Fruit fly (Drosophila melanogaster) whole organism, embryonic: Measurements from ENCODE around the gene et.

ENCODE experiments used
- Awh ChIP-seq: fragments of 200-800 bp; sonication (Bioruptor generic); IDR thresholded peaks from 2 replicates; pipeline ENCODE4, ENCODE4 v1.3.6; 2022; ENCODE audit warnings: missing biosample characterization, missing genetic modification characterization
- BtbVII ChIP-seq: fragments of 200-800 bp; sonication (Bioruptor generic); optimal IDR thresholded peaks from 3 replicates; lab custom pipeline; 2017; ENCODE audit warnings: missing biosample characterization, mild to moderate bottlenecking, missing genetic modification characterization
- CG10321 ChIP-seq: fragments of 200-800 bp; sonication (Bioruptor generic); IDR thresholded peaks from 2 replicates; pipeline ENCODE4 v1.3.6; 2022; ENCODE audit warnings: missing biosample characterization, missing genetic modification characterization
- CG10959 ChIP-seq: fragments of 200-800 bp; sonication (Bioruptor generic); IDR thresholded peaks from 2 replicates; pipeline ENCODE4 v1.3.6; 2022; ENCODE audit warnings: missing biosample characterization, missing genetic modification characterization
- CG11696 ChIP-seq: fragments of 200-800 bp; sonication (Bioruptor generic); IDR thresholded peaks from 2 replicates; pipeline ENCODE4 v1.3.6; 2022; ENCODE audit warnings: missing biosample characterization, missing genetic modification characterization
- CG12071 ChIP-seq: fragments of 200-800 bp; sonication (Bioruptor generic); optimal IDR thresholded peaks from 3 replicates; lab custom pipeline; 2018; ENCODE audit warnings: missing biosample characterization, mild to moderate bottlenecking, missing genetic modification characterization
- CG13287 ChIP-seq: fragments of 200-800 bp; sonication (Bioruptor generic); IDR thresholded peaks from 2 replicates; pipeline ENCODE4 v1.3.6; 2022; ENCODE audit warnings: missing biosample characterization, missing genetic modification characterization; ENCODE audit not compliant: partially characterized antibody
- CG15011 ChIP-seq: fragments of 200-800 bp; sonication (Bioruptor generic); optimal IDR thresholded peaks from 3 replicates; lab custom pipeline; 2018; ENCODE audit warnings: missing biosample characterization, mild to moderate bottlenecking, missing genetic modification characterization
- CG15269 ChIP-seq: fragments of 200-800 bp; sonication (Bioruptor generic); optimal IDR thresholded peaks from 2 replicates; lab custom pipeline; 2018; ENCODE audit warnings: missing biosample characterization, mild to moderate bottlenecking, missing genetic modification characterization, moderate library complexity
- CG15514 ChIP-seq: fragments of 200-800 bp; sonication (Bioruptor generic); optimal IDR thresholded peaks from 3 replicates; lab custom pipeline; 2017; ENCODE audit warnings: missing biosample characterization, missing genetic modification characterization, mild to moderate bottlenecking, moderate library complexity, missing genetic modification reagents
- CG15601 ChIP-seq: fragments of 200-800 bp; sonication (Bioruptor generic); optimal IDR thresholded peaks from 3 replicates; lab custom pipeline; 2019; ENCODE audit warnings: missing biosample characterization, mild to moderate bottlenecking, missing genetic modification characterization, moderate library complexity
- CG34376 ChIP-seq: fragments of 200-800 bp; sonication (Bioruptor generic); optimal IDR thresholded peaks from 2 replicates; lab custom pipeline; 2018; ENCODE audit warnings: missing biosample characterization, mild to moderate bottlenecking, missing genetic modification characterization
- CG5180 ChIP-seq: fragments of 200-800 bp; sonication (Bioruptor generic); optimal IDR thresholded peaks from 3 replicates; lab custom pipeline; 2017; ENCODE audit warnings: missing biosample characterization, missing genetic modification characterization, mild to moderate bottlenecking, moderate library complexity, missing genetic modification reagents
- CG6683 ChIP-seq: fragments of 200-800 bp; sonication (Bioruptor generic); optimal IDR thresholded peaks from 2 replicates; lab custom pipeline; 2017; ENCODE audit warnings: missing biosample characterization, mild to moderate bottlenecking, missing genetic modification characterization, missing genetic modification reagents
- CG7745 ChIP-seq: fragments of 200-800 bp; sonication (Bioruptor generic); optimal IDR thresholded peaks from 2 replicates; lab custom pipeline; 2018; ENCODE audit warnings: missing biosample characterization, mild to moderate bottlenecking, missing genetic modification characterization, moderate library complexity
- Dbx ChIP-seq: fragments of 200-800 bp; sonication (Bioruptor generic); IDR thresholded peaks from 3 replicates; pipeline ENCODE4 v1.3.6; 2022; ENCODE audit warnings: missing biosample characterization, missing genetic modification characterization
- Dp ChIP-seq: fragments of 200-800 bp; sonication (Bioruptor generic); optimal IDR thresholded peaks from 2 replicates; lab custom pipeline; 2018; ENCODE audit warnings: missing biosample characterization, mild to moderate bottlenecking, missing genetic modification characterization, moderate library complexity
- Fer2 ChIP-seq: fragments of 200-800 bp; sonication (Bioruptor generic); optimal IDR thresholded peaks from 2 replicates; lab custom pipeline; 2018; ENCODE audit warnings: missing biosample characterization, mild to moderate bottlenecking, missing genetic modification characterization, moderate library complexity
- H2.0 ChIP-seq: fragments of 200-800 bp; sonication (Bioruptor generic); IDR thresholded peaks from 2 replicates; pipeline ENCODE4 v1.3.6; 2022; ENCODE audit warnings: missing biosample characterization, missing genetic modification characterization
- HLHmδ ChIP-seq: fragments of 200-800 bp; sonication (Bioruptor generic); optimal IDR thresholded peaks from 2 replicates; lab custom pipeline; 2018; ENCODE audit warnings: missing biosample characterization, mild to moderate bottlenecking, missing genetic modification characterization, moderate library complexity
- Hr3 ChIP-seq: fragments of 200-800 bp; sonication (Bioruptor generic); optimal IDR thresholded peaks from 3 replicates; lab custom pipeline; 2016; ENCODE audit warnings: missing biosample characterization, missing genetic modification characterization
- Hr51 ChIP-seq, 2 experiments: fragments of 200-800 bp; sonication (Bioruptor generic); optimal IDR thresholded peaks; 2 replicates in 1 of 2; 3 replicates in 1 of 2; lab custom pipeline; 2016 to 2018; ENCODE audit warnings: missing biosample characterization in 2 of 2, missing genetic modification characterization in 2 of 2, mild to moderate bottlenecking in 1 of 2, moderate library complexity in 1 of 2
- Mes4 ChIP-seq: fragments of 200-800 bp; sonication (Bioruptor generic); optimal IDR thresholded peaks from 2 replicates; lab custom pipeline; 2016; ENCODE audit warnings: missing biosample characterization, missing genetic modification characterization
- Mrtf ChIP-seq: fragments of 200-800 bp; sonication (Bioruptor generic); IDR thresholded peaks from 3 replicates; pipeline ENCODE4 v1.3.6; 2022; ENCODE audit warnings: missing biosample characterization, missing genetic modification characterization
- Nf-YB ChIP-seq: fragments of 200-800 bp; sonication (Bioruptor generic); optimal IDR thresholded peaks from 3 replicates; lab custom pipeline; 2019; ENCODE audit warnings: missing biosample characterization, mild to moderate bottlenecking, missing genetic modification characterization, moderate library complexity
- Ravus ChIP-seq: fragments of 200-800 bp; sonication (Bioruptor generic); IDR thresholded peaks from 2 replicates; pipeline ENCODE4 v1.3.6; 2022; ENCODE audit warnings: missing biosample characterization, missing genetic modification characterization
- Rfx ChIP-seq: fragments of 200-800 bp; sonication (Bioruptor generic); IDR thresholded peaks from 2 replicates; pipeline ENCODE4 v1.3.6; 2022; ENCODE audit warnings: missing biosample characterization, missing genetic modification characterization
- Side ChIP-seq: fragments of 200-800 bp; sonication (Bioruptor generic); optimal IDR thresholded peaks from 2 replicates; lab custom pipeline; 2016; ENCODE audit warnings: missing biosample characterization, missing genetic modification characterization
- Taf1 ChIP-seq: fragments of 200-800 bp; sonication (Bioruptor generic); IDR thresholded peaks from 2 replicates; pipeline ENCODE4 v1.3.6; 2022; ENCODE audit warnings: missing biosample characterization, missing genetic modification characterization
- Trl ChIP-seq, 3 experiments: fragments of >200 bp in 2 of 3; fragments of 200-800 bp in 1 of 3; sonication (Bioruptor generic) in 1 of 3; optimal IDR thresholded peaks; 2 replicates in 1 of 3; 3 replicates in 2 of 3; lab custom pipeline; 2016 to 2017; ENCODE audit warnings: missing biosample characterization in 1 of 3, missing genetic modification characterization in 1 of 3
- Xrp1 ChIP-seq: fragments of 200-800 bp; sonication (Bioruptor generic); IDR thresholded peaks from 2 replicates; pipeline ENCODE4 v1.3.6; 2022; ENCODE audit warnings: missing biosample characterization, missing genetic modification characterization
- bowl ChIP-seq: fragments of 200-800 bp; sonication (Bioruptor generic); IDR thresholded peaks from 2 replicates; pipeline ENCODE4 v1.3.6; 2022; ENCODE audit warnings: missing biosample characterization, missing genetic modification characterization
- br ChIP-seq: fragments of >200 bp; optimal IDR thresholded peaks from 2 replicates; lab custom pipeline; 2017
- cad ChIP-seq: fragments of >200 bp; optimal IDR thresholded peaks from 2 replicates; lab custom pipeline; 2017; ENCODE audit warnings: missing biosample characterization, missing genetic modification characterization
- chn ChIP-seq: fragments of 200-800 bp; sonication (Bioruptor generic); optimal IDR thresholded peaks from 2 replicates; lab custom pipeline; 2016; ENCODE audit warnings: missing biosample characterization, missing genetic modification characterization
- crc ChIP-seq: fragments of 200-800 bp; sonication (Bioruptor generic); optimal IDR thresholded peaks from 2 replicates; lab custom pipeline; 2016; ENCODE audit warnings: missing biosample characterization, missing genetic modification characterization
- dan ChIP-seq: fragments of 200-800 bp; sonication (Bioruptor generic); IDR thresholded peaks from 2 replicates; pipeline ENCODE4 v1.3.6; 2022; ENCODE audit warnings: missing biosample characterization, missing genetic modification characterization
- emc ChIP-seq: fragments of 200-800 bp; sonication (Bioruptor generic); optimal IDR thresholded peaks from 2 replicates; lab custom pipeline; 2016; ENCODE audit warnings: missing biosample characterization, missing genetic modification characterization
- fd96Cb ChIP-seq: fragments of 200-800 bp; sonication (Bioruptor generic); optimal IDR thresholded peaks from 2 replicates; lab custom pipeline; 2018; ENCODE audit warnings: missing biosample characterization, mild to moderate bottlenecking, missing genetic modification characterization, moderate library complexity
- gcm ChIP-seq: fragments of 200-800 bp; sonication (Bioruptor generic); optimal IDR thresholded peaks from 2 replicates; lab custom pipeline; 2019; ENCODE audit warnings: missing biosample characterization, mild to moderate bottlenecking, missing genetic modification characterization, moderate library complexity
- pfk ChIP-seq: fragments of 200-800 bp; sonication (Bioruptor generic); optimal IDR thresholded peaks from 2 replicates; lab custom pipeline; 2018; ENCODE audit warnings: missing biosample characterization, mild to moderate bottlenecking, missing genetic modification characterization, moderate library complexity
- phol ChIP-seq: fragments of 200-800 bp; sonication (Bioruptor generic); optimal IDR thresholded peaks from 3 replicates; lab custom pipeline; 2018; ENCODE audit warnings: missing biosample characterization, mild to moderate bottlenecking, missing genetic modification characterization, moderate library complexity
- pita ChIP-seq: fragments of 200-800 bp; sonication (Bioruptor generic); optimal IDR thresholded peaks from 2 replicates; lab custom pipeline; 2017; ENCODE audit warnings: missing biosample characterization, mild to moderate bottlenecking, missing genetic modification characterization
- scrt ChIP-seq: fragments of 200-800 bp; sonication (Bioruptor generic); optimal IDR thresholded peaks from 2 replicates; lab custom pipeline; 2018; ENCODE audit warnings: missing biosample characterization, mild to moderate bottlenecking, missing genetic modification characterization, moderate library complexity
- ssp ChIP-seq: fragments of 200-800 bp; sonication (Bioruptor generic); IDR thresholded peaks from 2 replicates; pipeline ENCODE4 v1.3.6; 2022; ENCODE audit warnings: missing biosample characterization, missing genetic modification characterization
- stwl ChIP-seq: fragments of 200-800 bp; sonication (Bioruptor generic); optimal IDR thresholded peaks from 3 replicates; lab custom pipeline; 2018; ENCODE audit warnings: missing biosample characterization, mild to moderate bottlenecking, missing genetic modification characterization, moderate library complexity
- tin ChIP-seq: fragments of 200-800 bp; sonication (Bioruptor generic); optimal IDR thresholded peaks from 3 replicates; lab custom pipeline; 2016; ENCODE audit warnings: missing biosample characterization, missing genetic modification characterization
- tio ChIP-seq: fragments of 200-800 bp; sonication (Bioruptor generic); optimal IDR thresholded peaks from 2 replicates; lab custom pipeline; 2017; ENCODE audit warnings: missing biosample characterization, missing genetic modification characterization, inconsistent platforms
- vfl ChIP-seq: fragments of 200-800 bp; sonication (Bioruptor generic); optimal IDR thresholded peaks from 2 replicates; lab custom pipeline; 2016; ENCODE audit warnings: missing biosample characterization, missing genetic modification characterization
- zen2 ChIP-seq: fragments of 200-800 bp; sonication (Bioruptor generic); IDR thresholded peaks from 3 replicates; pipeline ENCODE4 v1.3.6; 2022; ENCODE audit warnings: missing biosample characterization, missing genetic modification characterization; ENCODE audit not compliant: partially characterized antibody
- zfh2 ChIP-seq: fragments of 200-800 bp; sonication (Bioruptor generic); optimal IDR thresholded peaks from 2 replicates; lab custom pipeline; 2016; ENCODE audit warnings: missing biosample characterization, missing genetic modification characterization

The et gene

DNA sequence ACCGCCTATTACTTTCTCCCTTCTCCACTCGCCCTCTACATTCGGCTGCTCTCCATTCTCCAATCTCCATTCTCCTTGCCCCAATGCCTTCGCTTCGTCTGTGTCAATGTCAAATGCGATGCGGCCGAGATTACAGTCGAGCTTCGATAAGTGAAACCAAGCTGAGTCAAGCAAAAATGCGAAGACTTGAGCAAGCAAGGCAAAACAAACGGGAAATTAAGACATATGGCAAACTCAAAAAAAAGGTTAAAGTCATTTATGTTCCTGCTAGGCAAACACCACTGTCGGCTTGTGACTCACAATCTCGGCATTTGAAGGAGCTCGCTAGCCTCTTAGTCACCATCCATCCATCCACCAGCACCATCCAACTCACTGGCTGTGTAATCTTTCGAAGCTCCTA is 7.3 kb downstream of the et start:
- TF ChIP-seq Trl (optimal IDR thresholded peaks at IDR 0.05; lab: Kevin White, UChicago) (no peak), Trl (GFP tag; optimal IDR thresholded peaks at IDR 0.05; lab: Kevin White, UChicago) (peak; percentile 98), CG34376 (GFP tag; lab: Kevin White, UChicago) (peak; percentile 93), CG13287 (GFP tag; lab: Robert Waterston, UW) (no peak), Hr51 (GFP tag; optimal IDR thresholded peaks at IDR 0.05; lab: Kevin White, UChicago) (peak; percentile 93 to 96), fd96Cb (tag; lab: Kevin White, UChicago) (peak; percentile 93), Taf1 (GFP tag; lab: Robert Waterston, UW) (peak; percentile 87), BtbVII (peak; percentile 84), Side (GFP tag; lab: Kevin White, UChicago) (peak; percentile 99), CG15601 (tag; lab: Kevin White, UChicago) (peak; percentile 95), dan (peak; percentile 91), Dp (GFP tag; lab: Kevin White, UChicago) (peak; percentile 12), CG10321 (GFP tag; lab: Robert Waterston, UW) (peak; percentile 78), HLHmδ (GFP tag; lab: Kevin White, UChicago) (peak; percentile 44), tin (GFP tag; lab: Kevin White, UChicago) (peak; percentile 97), pfk (GFP tag; lab: Kevin White, UChicago) (peak; percentile 13), Mes4 (GFP tag; lab: Kevin White, UChicago) (peak; percentile 97), CG15514 (GFP tag; lab: Kevin White, UChicago) (peak; percentile 81), Fer2 (peak; percentile 85), crc (GFP tag; lab: Kevin White, UChicago) (peak; percentile 97), Xrp1 (peak; percentile 97), H2.0 (peak; percentile 97), vfl (GFP tag; lab: Kevin White, UChicago) (peak; percentile 95), zfh2 (GFP tag; lab: Kevin White, UChicago) (peak; percentile 98), tio (GFP tag; lab: Kevin White, UChicago) (peak; percentile 96), CG15011 (GFP tag; lab: Kevin White, UChicago) (peak; percentile 82), CG12071 (GFP tag; lab: Kevin White, UChicago) (peak; percentile 91), CG10959 (GFP tag; lab: Robert Waterston, UW) (peak; percentile 97), chn (GFP tag; lab: Kevin White, UChicago) (peak; percentile 98), Awh (peak; percentile 92), Ravus (GFP tag; lab: Robert Waterston, UW) (peak; percentile 77), Mrtf (GFP tag; lab: Robert Waterston, UW) (peak; percentile 95), br (lab: Kevin White, UChicago) (no peak), Rfx (GFP tag; lab: Robert Waterston, UW) (peak; percentile 95), gcm (GFP tag; lab: Kevin White, UChicago) (peak; percentile 96), stwl (peak; percentile 59), CG11696 (GFP tag; lab: Robert Waterston, UW) (peak; percentile 78), phol (tag; lab: Kevin White, UChicago) (peak; percentile 91), pita (GFP tag; lab: Kevin White, UChicago) (no peak), emc (GFP tag; lab: Kevin White, UChicago) (peak; percentile 78), scrt (GFP tag; lab: Kevin White, UChicago) (peak; percentile 87), zen2 (GFP tag; lab: Robert Waterston, UW) (no peak), CG7745 (tag; lab: Kevin White, UChicago) (peak; percentile 15), CG6683 (peak; percentile 78), CG5180 (GFP tag; lab: Kevin White, UChicago) (peak; percentile 74), Hr3 (GFP tag; lab: Kevin White, UChicago) (peak; percentile 95), Dbx (peak; percentile 89), CG15269 (tag; lab: Kevin White, UChicago) (peak; percentile 97), cad (GFP tag; lab: Kevin White, UChicago) (no peak), bowl (peak; percentile 93), Nf-YB (GFP tag; lab: Kevin White, UChicago) (peak; percentile 84), ssp (GFP tag; lab: Robert Waterston, UW) (peak; percentile 79)
